Fruit fly (Drosophila melanogaster) whole organism, embryonic: Measurements from ENCODE around the gene Jhbp1.

Experiments used
- CG10543 ChIP-seq: fragments of 200-800 bp; sonication (Bioruptor generic); optimal IDR thresholded peaks from 3 replicates; lab custom pipeline; 2017; ENCODE audit warnings: missing biosample characterization, mild to moderate bottlenecking, missing genetic modification characterization, moderate library complexity
- CG11247 ChIP-seq: fragments of 200-800 bp; sonication (Bioruptor generic); IDR thresholded peaks from 2 replicates; pipeline ENCODE4 v1.3.6; 2022; ENCODE audit warnings: missing biosample characterization, missing genetic modification characterization
- CG12659 ChIP-seq: fragments of 200-800 bp; sonication (Bioruptor generic); optimal IDR thresholded peaks from 3 replicates; lab custom pipeline; 2017; ENCODE audit warnings: mild to moderate bottlenecking, missing biosample characterization, missing genetic modification reagents, missing genetic modification characterization
- CG12769 ChIP-seq: fragments of 200-800 bp; sonication (Bioruptor generic); optimal IDR thresholded peaks from 2 replicates; lab custom pipeline; 2019; ENCODE audit warnings: missing biosample characterization, mild to moderate bottlenecking, missing genetic modification characterization, moderate library complexity
- CG13424 ChIP-seq: fragments of 200-800 bp; sonication (Bioruptor generic); optimal IDR thresholded peaks from 2 replicates; lab custom pipeline; 2019; ENCODE audit warnings: missing biosample characterization, mild to moderate bottlenecking, missing genetic modification characterization, moderate library complexity
- CG14860 ChIP-seq: fragments of 200-800 bp; sonication (Bioruptor generic); IDR thresholded peaks from 3 replicates; pipeline ENCODE4 v1.3.6; 2022; ENCODE audit warnings: missing biosample characterization, missing genetic modification characterization; ENCODE audit not compliant: partially characterized antibody
- CG15073 ChIP-seq: fragments of 200-800 bp; sonication (Bioruptor generic); optimal IDR thresholded peaks from 2 replicates; lab custom pipeline; 2016; ENCODE audit warnings: missing biosample characterization, missing genetic modification characterization
- CG15479 ChIP-seq: fragments of 200-800 bp; sonication (Bioruptor generic); optimal IDR thresholded peaks from 3 replicates; lab custom pipeline; 2019; ENCODE audit warnings: missing biosample characterization, mild to moderate bottlenecking, missing genetic modification characterization, moderate library complexity
- CG1603 ChIP-seq: fragments of 200-800 bp; sonication (Bioruptor generic); optimal IDR thresholded peaks from 2 replicates; lab custom pipeline; 2019; ENCODE audit warnings: missing biosample characterization, mild to moderate bottlenecking, missing genetic modification characterization, moderate library complexity
- CG17361 ChIP-seq: fragments of 200-800 bp; sonication (Bioruptor generic); IDR thresholded peaks from 3 replicates; pipeline ENCODE4 v1.3.6; 2022; ENCODE audit warnings: missing biosample characterization, missing genetic modification characterization
- CG17829 ChIP-seq: fragments of 200-800 bp; optimal IDR thresholded peaks from 2 replicates; lab custom pipeline; 2019; ENCODE audit warnings: missing biosample characterization, mild to moderate bottlenecking, missing genetic modification characterization, moderate library complexity
- CG18011 ChIP-seq: fragments of 200-800 bp; sonication (Bioruptor generic); optimal IDR thresholded peaks from 2 replicates; lab custom pipeline; 2017; ENCODE audit warnings: missing biosample characterization, missing genetic modification characterization, mild to moderate bottlenecking, moderate library complexity, missing genotype
- CG2889 ChIP-seq: fragments of 200-800 bp; sonication (Bioruptor generic); IDR thresholded peaks from 3 replicates; pipeline ENCODE4 v1.3.6; 2022; ENCODE audit warnings: missing biosample characterization, missing genetic modification characterization
- CG3407 ChIP-seq: fragments of 200-800 bp; sonication (Bioruptor generic); optimal IDR thresholded peaks from 2 replicates; lab custom pipeline; 2018; ENCODE audit warnings: missing biosample characterization, mild to moderate bottlenecking, missing genetic modification characterization
- CG43689 ChIP-seq: fragments of 200-800 bp; sonication (Bioruptor generic); IDR thresholded peaks from 2 replicates; pipeline ENCODE4 v1.3.6; 2022; ENCODE audit warnings: missing biosample characterization, missing genetic modification characterization
- CG4424 ChIP-seq: fragments of 200-800 bp; sonication (Bioruptor generic); optimal IDR thresholded peaks from 3 replicates; lab custom pipeline; 2016; ENCODE audit warnings: missing biosample characterization, missing genetic modification characterization
- CG6765 ChIP-seq: fragments of 200-800 bp; sonication (Bioruptor generic); optimal IDR thresholded peaks from 3 replicates; lab custom pipeline; 2017; ENCODE audit warnings: missing biosample characterization, mild to moderate bottlenecking, missing genetic modification characterization
- CG7357 ChIP-seq: fragments of 200-800 bp; sonication (Bioruptor generic); IDR thresholded peaks from 3 replicates; pipeline ENCODE4 v1.3.6; 2022; ENCODE audit warnings: missing biosample characterization, missing genetic modification characterization
- CG9609 ChIP-seq: fragments of 200-800 bp; sonication (Bioruptor generic); optimal IDR thresholded peaks from 3 replicates; lab custom pipeline; 2016; ENCODE audit warnings: missing biosample characterization, missing genetic modification characterization
- Chrac-16 ChIP-seq: fragments of 200-800 bp; sonication (Bioruptor generic); optimal IDR thresholded peaks from 3 replicates; lab custom pipeline; 2016; ENCODE audit warnings: missing biosample characterization, missing genetic modification characterization
- CoRest ChIP-seq: fragments of 200-800 bp; sonication (Bioruptor generic); optimal IDR thresholded peaks from 3 replicates; lab custom pipeline; 2018; ENCODE audit warnings: missing biosample characterization, mild to moderate bottlenecking, missing genetic modification characterization, moderate library complexity
- Doc3 ChIP-seq: fragments of 200-800 bp; sonication (Bioruptor generic); IDR thresholded peaks from 3 replicates; pipeline ENCODE4 v1.3.6; 2022; ENCODE audit warnings: missing biosample characterization, missing genetic modification characterization; ENCODE audit not compliant: partially characterized antibody
- E2f2 ChIP-seq: fragments of 200-800 bp; sonication (Bioruptor generic); IDR thresholded peaks from 2 replicates; pipeline ENCODE4 v1.3.6; 2022; ENCODE audit warnings: missing biosample characterization, missing genetic modification characterization
- HLH4C ChIP-seq: fragments of 200-800 bp; sonication (Bioruptor generic); IDR thresholded peaks from 3 replicates; pipeline ENCODE4 v1.3.6; 2022; ENCODE audit warnings: missing biosample characterization, missing genetic modification characterization; ENCODE audit not compliant: partially characterized antibody
- HLH54F ChIP-seq: fragments of 200-800 bp; sonication (Bioruptor generic); optimal IDR thresholded peaks from 3 replicates; lab custom pipeline; 2016; ENCODE audit warnings: missing biosample characterization, missing genetic modification characterization
- Lhr ChIP-seq: fragments of 200-800 bp; sonication (Bioruptor generic); optimal IDR thresholded peaks from 3 replicates; lab custom pipeline; 2017; ENCODE audit warnings: mild to moderate bottlenecking, missing biosample characterization, missing genetic modification reagents, missing genetic modification characterization
- Mrtf ChIP-seq: fragments of 200-800 bp; sonication (Bioruptor generic); IDR thresholded peaks from 3 replicates; pipeline ENCODE4 v1.3.6; 2022; ENCODE audit warnings: missing biosample characterization, missing genetic modification characterization
- NC2α ChIP-seq: fragments of 200-800 bp; sonication (Bioruptor generic); optimal IDR thresholded peaks from 2 replicates; lab custom pipeline; 2016; ENCODE audit warnings: missing biosample characterization, missing genetic modification characterization
- Rx ChIP-seq: fragments of 200-800 bp; sonication (Bioruptor generic); IDR thresholded peaks from 2 replicates; pipeline ENCODE4 v1.3.6; 2022; ENCODE audit warnings: missing biosample characterization, missing genetic modification characterization
- Side ChIP-seq: fragments of 200-800 bp; sonication (Bioruptor generic); optimal IDR thresholded peaks from 2 replicates; lab custom pipeline; 2016; ENCODE audit warnings: missing biosample characterization, missing genetic modification characterization
- Sry-δ ChIP-seq: fragments of 200-800 bp; sonication (Bioruptor generic); optimal IDR thresholded peaks from 2 replicates; lab custom pipeline; 2016; ENCODE audit warnings: missing biosample characterization, missing genetic modification characterization
- Xbp1 ChIP-seq: fragments of 200-800 bp; sonication (Bioruptor generic); optimal IDR thresholded peaks from 3 replicates; lab custom pipeline; 2016; ENCODE audit warnings: missing biosample characterization, mild to moderate bottlenecking, missing genetic modification characterization
- abd-A ChIP-seq: fragments of 200-800 bp; sonication (Bioruptor generic); optimal IDR thresholded peaks from 3 replicates; lab custom pipeline; 2019; ENCODE audit warnings: missing biosample characterization, mild to moderate bottlenecking, missing genetic modification characterization, moderate library complexity
- bigmax ChIP-seq: fragments of 200-800 bp; sonication (Bioruptor generic); optimal IDR thresholded peaks from 2 replicates; lab custom pipeline; 2018; ENCODE audit warnings: missing biosample characterization, mild to moderate bottlenecking, missing genetic modification characterization
- chinmo ChIP-seq: fragments of 200-800 bp; sonication (Bioruptor generic); IDR thresholded peaks from 4 replicates; pipeline ENCODE4 v1.3.6; 2022; ENCODE audit warnings: missing biosample characterization, missing genetic modification characterization; ENCODE audit not compliant: partially characterized antibody
- dmrt99B ChIP-seq: fragments of 200-800 bp; sonication (Bioruptor generic); optimal IDR thresholded peaks from 2 replicates; lab custom pipeline; 2018; ENCODE audit warnings: missing biosample characterization, mild to moderate bottlenecking, missing genetic modification characterization, moderate library complexity
- exex ChIP-seq: fragments of 200-800 bp; sonication (Bioruptor generic); optimal IDR thresholded peaks from 4 replicates; lab custom pipeline; 2018; ENCODE audit warnings: missing biosample characterization, mild to moderate bottlenecking, missing genetic modification characterization, moderate library complexity
- grau ChIP-seq: fragments of 200-800 bp; optimal IDR thresholded peaks from 3 replicates; lab custom pipeline; 2019; ENCODE audit warnings: missing biosample characterization, mild to moderate bottlenecking, missing genetic modification characterization, moderate library complexity
- gro ChIP-seq: fragments of 200-800 bp; sonication (Bioruptor generic); optimal IDR thresholded peaks from 2 replicates; lab custom pipeline; 2016; ENCODE audit warnings: missing biosample characterization, missing genetic modification characterization
- h ChIP-seq: fragments of >200 bp; optimal IDR thresholded peaks from 2 replicates; lab custom pipeline; 2017
- ind ChIP-seq: fragments of 200-800 bp; sonication (Bioruptor generic); optimal IDR thresholded peaks from 3 replicates; lab custom pipeline; 2016; ENCODE audit warnings: missing biosample characterization, missing genetic modification characterization
- kay ChIP-seq: fragments of 200-800 bp; sonication (Bioruptor generic); optimal IDR thresholded peaks from 2 replicates; lab custom pipeline; 2016; ENCODE audit warnings: missing biosample characterization, missing genetic modification characterization
- lola ChIP-seq, 3 experiments: fragments of >200 bp in 2 of 3; fragments of 200-800 bp in 1 of 3; sonication (Bioruptor generic) in 1 of 3; optimal IDR thresholded peaks; 2 replicates each; lab custom pipeline; 2017 to 2019; ENCODE audit warnings: missing biosample characterization in 3 of 3, missing genetic modification characterization in 3 of 3, mild to moderate bottlenecking in 1 of 3, moderate library complexity in 1 of 3
- nmo ChIP-seq: fragments of 200-800 bp; sonication (Bioruptor generic); optimal IDR thresholded peaks from 2 replicates; lab custom pipeline; 2018; ENCODE audit warnings: missing biosample characterization, mild to moderate bottlenecking, missing genetic modification characterization, moderate library complexity
- otp ChIP-seq: fragments of 200-800 bp; sonication (Bioruptor generic); IDR thresholded peaks from 3 replicates; pipeline ENCODE4, ENCODE4 v1.3.6; 2022; ENCODE audit warnings: missing biosample characterization, missing genetic modification characterization
- pzg ChIP-seq: fragments of 200-800 bp; sonication (Bioruptor generic); optimal IDR thresholded peaks from 3 replicates; lab custom pipeline; 2018; ENCODE audit warnings: missing biosample characterization, mild to moderate bottlenecking, missing genetic modification characterization, moderate library complexity
- sc ChIP-seq, 3 experiments: fragments of >200 bp in 2 of 3; fragments of 200-800 bp in 1 of 3; sonication (Bioruptor generic) in 1 of 3; optimal IDR thresholded peaks; 2 replicates in 2 of 3; 3 replicates in 1 of 3; lab custom pipeline; 2017; ENCODE audit warnings: mild to moderate bottlenecking in 1 of 3, missing biosample characterization in 1 of 3, missing genetic modification characterization in 1 of 3, missing genetic modification reagents in 1 of 3
- sens-2 ChIP-seq: fragments of 200-800 bp; sonication (Bioruptor generic); IDR thresholded peaks from 2 replicates; pipeline ENCODE4 v1.3.6; 2022; ENCODE audit warnings: missing biosample characterization, missing genetic modification characterization
- tx ChIP-seq: fragments of 200-800 bp; sonication (Bioruptor generic); optimal IDR thresholded peaks from 2 replicates; lab custom pipeline; 2016; ENCODE audit warnings: missing biosample characterization, missing genetic modification characterization
- zen ChIP-seq: fragments of 200-800 bp; sonication (Bioruptor generic); optimal IDR thresholded peaks from 3 replicates; lab custom pipeline; 2018; ENCODE audit warnings: missing biosample characterization, mild to moderate bottlenecking, missing genetic modification characterization, moderate library complexity

The Jhbp1 gene

dm6 chr3R:4952571-4952929, 12.7 kb upstream of the Jhbp1 start, which contains the start of gene Ubc6 (continued):
- TF ChIP-seq CG1603 (tag; lab: Kevin White, UChicago) (peak; percentile 94), CG3407 (peak; percentile 19), abd-A (tag; lab: Kevin White, UChicago) (peak; percentile 55), kay (no peak), pzg (GFP tag; lab: Kevin White, UChicago) (peak; percentile 99), lola (GFP tag; optimal IDR thresholded peaks at IDR 0.05; lab: Kevin White, UChicago) (peak in 1 of 3 experiments; percentile 13), bigmax (GFP tag; lab: Kevin White, UChicago) (no peak), Xbp1 (GFP tag; lab: Kevin White, UChicago) (peak; percentile 81), CG13424 (tag; lab: Kevin White, UChicago) (peak; percentile 59), gro (GFP tag; lab: Kevin White, UChicago) (peak; percentile 75), ind (GFP tag; lab: Kevin White, UChicago) (peak; percentile 77), CG17361 (GFP tag; lab: Robert Waterston, UW) (no peak), CG10543 (GFP tag; lab: Kevin White, UChicago) (peak; percentile 14), CG2889 (GFP tag; lab: Robert Waterston, UW) (no peak), h (lab: Kevin White, UChicago) (no peak), CG6765 (GFP tag; lab: Kevin White, UChicago) (peak; percentile 40), exex (tag; lab: Kevin White, UChicago) (peak; percentile 62), HLH4C (GFP tag; lab: Robert Waterston, UW) (no peak), Lhr (GFP tag; lab: Kevin White, UChicago) (peak; percentile 99), Sry-δ (peak; percentile 100), chinmo (no peak), Rx (GFP tag; lab: Robert Waterston, UW) (no peak), Chrac-16 (GFP tag; lab: Kevin White, UChicago) (peak; percentile 43), CG15479 (GFP tag; lab: Kevin White, UChicago) (no peak), tx (peak; percentile 71), CG11247 (GFP tag; lab: Robert Waterston, UW) (no peak), CG12769 (peak; percentile 75), zen (tag; lab: Kevin White, UChicago) (peak; percentile 80), Doc3 (GFP tag; lab: Robert Waterston, UW) (no peak), otp (no peak), CG17829 (tag; lab: Kevin White, UChicago) (peak; percentile 78), E2f2 (GFP tag; lab: Robert Waterston, UW) (no peak), grau (tag; lab: Kevin White, UChicago) (peak; percentile 56), CG9609 (GFP tag; lab: Kevin White, UChicago) (peak; percentile 79), nmo (GFP tag; lab: Kevin White, UChicago) (peak; percentile 82), NC2α (peak; percentile 47), HLH54F (GFP tag; lab: Kevin White, UChicago) (peak; percentile 80), CoRest (tag; lab: Kevin White, UChicago) (peak; percentile 69), sc (optimal IDR thresholded peaks at IDR 0.05; lab: Kevin White, UChicago) (no peak), sc (GFP tag; optimal IDR thresholded peaks at IDR 0.05; lab: Kevin White, UChicago) (no peak), CG14860 (GFP tag; lab: Robert Waterston, UW) (no peak), CG18011 (GFP tag; lab: Kevin White, UChicago) (peak; percentile 12), CG4424 (GFP tag; lab: Kevin White, UChicago) (peak; percentile 62), Side (GFP tag; lab: Kevin White, UChicago) (peak; percentile 57), dmrt99B (tag; lab: Kevin White, UChicago) (peak; percentile 40), sens-2 (GFP tag; lab: Robert Waterston, UW) (no peak), CG12659 (GFP tag; lab: Kevin White, UChicago) (peak; percentile 90), CG15073 (no peak), CG7357 (no peak), Mrtf (no peak), CG43689 (GFP tag; lab: Robert Waterston, UW) (no peak)
